Fruit fly (Drosophila melanogaster) whole organism, embryonic: Measurements from ENCODE around the gene CG34026.

Experiments
- CG8359 ChIP-seq: fragments of 200-800 bp; sonication (Bioruptor generic); optimal IDR thresholded peaks from 2 replicates; lab custom pipeline; 2017; ENCODE audit warnings: missing biosample characterization, mild to moderate bottlenecking, missing genetic modification characterization, borderline replicate concordance
- fru ChIP-seq: fragments of >200 bp; optimal IDR thresholded peaks from 2 replicates; lab custom pipeline; 2017

dm6 chrX:9500805-9501281 is 32.8 kb upstream of the CG34026 start:
- TF ChIP-seq fru (lab: Kevin White, UChicago): no peak
- TF ChIP-seq CG8359 (GFP tag; lab: Kevin White, UChicago): no peak
